Fruit fly (Drosophila melanogaster) whole organism, embryonic: ENCODE results near the gene CG2129.

ENCODE experiments used
- CG31365 ChIP-seq: fragments of 200-800 bp; sonication (Bioruptor generic); optimal IDR thresholded peaks from 2 replicates; lab custom pipeline; 2018; ENCODE audit warnings: missing biosample characterization, mild to moderate bottlenecking, missing genetic modification characterization
- ind ChIP-seq: fragments of 200-800 bp; sonication (Bioruptor generic); optimal IDR thresholded peaks from 3 replicates; lab custom pipeline; 2016; ENCODE audit warnings: missing biosample characterization, missing genetic modification characterization

DNA sequence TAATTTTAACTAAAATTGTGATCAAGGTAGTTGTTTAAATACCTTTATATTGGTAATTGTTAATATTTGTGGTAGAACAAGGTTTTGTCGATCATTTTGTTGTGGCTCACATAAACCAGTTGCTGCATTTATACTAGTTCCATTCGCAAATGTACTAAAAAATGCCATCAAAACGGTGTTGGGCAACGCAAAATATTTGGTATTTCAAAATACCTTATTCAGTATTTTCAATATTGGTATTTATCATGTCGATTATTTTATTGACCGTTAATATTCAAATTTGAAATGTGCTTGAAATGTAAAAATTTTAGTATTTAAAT, 31.4 kb downstream of the CG2129 start, which contains the start of gene slpr:
- TF ChIP-seq CG31365 (tag; lab: Kevin White, UChicago) (no peak), ind (no peak)
